Fruit fly (Drosophila melanogaster) whole organism, embryonic: Measurements from ENCODE around the gene CG5498.

ENCODE experiments used
- B-H1 ChIP-seq: fragments of 200-800 bp; sonication (Bioruptor generic); IDR thresholded peaks from 3 replicates; pipeline ENCODE4 v1.3.6; 2022; ENCODE audit warnings: missing biosample characterization, missing genetic modification characterization
- Bgb ChIP-seq: fragments of 200-800 bp; sonication (Bioruptor generic); IDR thresholded peaks from 2 replicates; pipeline ENCODE4 v1.3.6; 2022; ENCODE audit warnings: missing biosample characterization, missing genetic modification characterization; ENCODE audit not compliant: partially characterized antibody
- CG11085 ChIP-seq: fragments of 200-800 bp; sonication (Bioruptor generic); IDR thresholded peaks from 2 replicates; pipeline ENCODE4 v1.3.6; 2022; ENCODE audit warnings: missing biosample characterization, missing genetic modification characterization
- CG11093 ChIP-seq: fragments of 200-800 bp; sonication (Bioruptor generic); IDR thresholded peaks from 3 replicates; pipeline ENCODE4 v1.3.6; 2022; ENCODE audit warnings: missing biosample characterization, missing genetic modification characterization
- CG12769 ChIP-seq: fragments of 200-800 bp; sonication (Bioruptor generic); optimal IDR thresholded peaks from 2 replicates; lab custom pipeline; 2019; ENCODE audit warnings: missing biosample characterization, mild to moderate bottlenecking, missing genetic modification characterization, moderate library complexity
- CG13894 ChIP-seq: fragments of 200-800 bp; sonication (Bioruptor generic); optimal IDR thresholded peaks from 3 replicates; lab custom pipeline; 2018; ENCODE audit warnings: missing biosample characterization, mild to moderate bottlenecking, missing genetic modification characterization, moderate library complexity
- CG15479 ChIP-seq: fragments of 200-800 bp; sonication (Bioruptor generic); optimal IDR thresholded peaks from 3 replicates; lab custom pipeline; 2019; ENCODE audit warnings: missing biosample characterization, mild to moderate bottlenecking, missing genetic modification characterization, moderate library complexity
- CG15601 ChIP-seq: fragments of 200-800 bp; sonication (Bioruptor generic); optimal IDR thresholded peaks from 3 replicates; lab custom pipeline; 2019; ENCODE audit warnings: missing biosample characterization, mild to moderate bottlenecking, missing genetic modification characterization, moderate library complexity
- CG2199 ChIP-seq: fragments of 200-800 bp; sonication (Bioruptor generic); IDR thresholded peaks from 3 replicates; pipeline ENCODE4 v1.3.6; 2022; ENCODE audit warnings: missing biosample characterization, missing genetic modification characterization
- CG31224 ChIP-seq: fragments of 200-800 bp; sonication (Bioruptor generic); IDR thresholded peaks from 2 replicates; pipeline ENCODE4 v1.3.6; 2022; ENCODE audit warnings: missing biosample characterization, missing genetic modification characterization
- CG3163 ChIP-seq: fragments of 200-800 bp; sonication (Bioruptor generic); optimal IDR thresholded peaks from 3 replicates; lab custom pipeline; 2016; ENCODE audit warnings: missing biosample characterization, missing genetic modification characterization
- CG34376 ChIP-seq: fragments of 200-800 bp; sonication (Bioruptor generic); optimal IDR thresholded peaks from 2 replicates; lab custom pipeline; 2018; ENCODE audit warnings: missing biosample characterization, mild to moderate bottlenecking, missing genetic modification characterization
- CG4404 ChIP-seq: fragments of 200-800 bp; sonication (Bioruptor generic); IDR thresholded peaks from 2 replicates; pipeline ENCODE4 v1.3.6; 2022; ENCODE audit warnings: missing biosample characterization, missing genetic modification characterization
- CG4707 ChIP-seq: fragments of 200-800 bp; sonication (Bioruptor generic); optimal IDR thresholded peaks from 2 replicates; lab custom pipeline; 2018; ENCODE audit warnings: missing biosample characterization, mild to moderate bottlenecking, missing genetic modification characterization, moderate library complexity
- CG4820 ChIP-seq: fragments of 200-800 bp; sonication (Bioruptor generic); optimal IDR thresholded peaks from 3 replicates; lab custom pipeline; 2016; ENCODE audit warnings: missing biosample characterization, missing genetic modification characterization
- CG6791 ChIP-seq: fragments of 200-800 bp; sonication (Bioruptor generic); IDR thresholded peaks from 3 replicates; pipeline ENCODE4 v1.3.6; 2022; ENCODE audit warnings: missing biosample characterization, missing genetic modification characterization; ENCODE audit not compliant: partially characterized antibody
- CG7987 ChIP-seq: fragments of 200-800 bp; sonication (Bioruptor generic); optimal IDR thresholded peaks from 2 replicates; lab custom pipeline; 2018; ENCODE audit warnings: missing biosample characterization, mild to moderate bottlenecking, missing genetic modification characterization, moderate library complexity
- CG9609 ChIP-seq: fragments of 200-800 bp; sonication (Bioruptor generic); optimal IDR thresholded peaks from 3 replicates; lab custom pipeline; 2016; ENCODE audit warnings: missing biosample characterization, missing genetic modification characterization
- CG9932 ChIP-seq: fragments of 200-800 bp; sonication (Bioruptor generic); IDR thresholded peaks from 2 replicates; pipeline ENCODE4 v1.3.6; 2022; ENCODE audit warnings: missing biosample characterization, missing genetic modification characterization
- D19B ChIP-seq: fragments of 200-800 bp; sonication (Bioruptor generic); optimal IDR thresholded peaks from 2 replicates; lab custom pipeline; 2017; ENCODE audit warnings: missing biosample characterization, mild to moderate bottlenecking, missing genetic modification characterization
- Dll ChIP-seq: fragments of 200-800 bp; sonication (Bioruptor generic); IDR thresholded peaks from 4 replicates; pipeline ENCODE4 v1.3.6; 2022; ENCODE audit warnings: missing biosample characterization, missing genetic modification characterization; ENCODE audit not compliant: partially characterized antibody
- ERR ChIP-seq: fragments of 200-800 bp; sonication (Bioruptor generic); optimal IDR thresholded peaks from 2 replicates; lab custom pipeline; 2016; ENCODE audit warnings: missing biosample characterization, missing genetic modification characterization
- Ets65A ChIP-seq: fragments of 200-800 bp; sonication (Bioruptor generic); peaks from one replicate; lab custom pipeline; 2016; ENCODE audit warnings: missing biosample characterization, missing genetic modification characterization
- HLHmδ ChIP-seq: fragments of 200-800 bp; sonication (Bioruptor generic); optimal IDR thresholded peaks from 2 replicates; lab custom pipeline; 2018; ENCODE audit warnings: missing biosample characterization, mild to moderate bottlenecking, missing genetic modification characterization, moderate library complexity
- Hey ChIP-seq: fragments of 200-800 bp; sonication (Bioruptor generic); optimal IDR thresholded peaks from 3 replicates; lab custom pipeline; 2018; ENCODE audit warnings: missing biosample characterization, mild to moderate bottlenecking, missing genetic modification characterization
- HmgD ChIP-seq: fragments of 200-800 bp; sonication (Bioruptor generic); optimal IDR thresholded peaks from 3 replicates; lab custom pipeline; 2016; ENCODE audit warnings: missing biosample characterization, missing genetic modification characterization
- Jarid2 ChIP-seq: fragments of 200-800 bp; sonication (Bioruptor generic); optimal IDR thresholded peaks from 3 replicates; lab custom pipeline; 2017; ENCODE audit warnings: mild to moderate bottlenecking, missing biosample characterization, missing genetic modification reagents, missing genetic modification characterization
- Lhr ChIP-seq: fragments of 200-800 bp; sonication (Bioruptor generic); optimal IDR thresholded peaks from 3 replicates; lab custom pipeline; 2017; ENCODE audit warnings: mild to moderate bottlenecking, missing biosample characterization, missing genetic modification reagents, missing genetic modification characterization
- NK7.1 ChIP-seq: fragments of 200-800 bp; sonication (Bioruptor generic); optimal IDR thresholded peaks from 3 replicates; lab custom pipeline; 2016; ENCODE audit warnings: missing biosample characterization, missing genetic modification characterization
- Poxn ChIP-seq: fragments of 200-800 bp; sonication (Bioruptor generic); IDR thresholded peaks from 2 replicates; pipeline ENCODE4 v1.3.6; 2022; ENCODE audit warnings: missing biosample characterization, missing genetic modification characterization
- Side ChIP-seq: fragments of 200-800 bp; sonication (Bioruptor generic); optimal IDR thresholded peaks from 2 replicates; lab custom pipeline; 2016; ENCODE audit warnings: missing biosample characterization, missing genetic modification characterization
- Sox102F ChIP-seq: fragments of 200-800 bp; sonication (Bioruptor generic); optimal IDR thresholded peaks from 2 replicates; lab custom pipeline; 2018; ENCODE audit warnings: missing biosample characterization, mild to moderate bottlenecking, missing genetic modification characterization, moderate library complexity
- Xrp1 ChIP-seq: fragments of 200-800 bp; sonication (Bioruptor generic); IDR thresholded peaks from 2 replicates; pipeline ENCODE4 v1.3.6; 2022; ENCODE audit warnings: missing biosample characterization, missing genetic modification characterization
- amos ChIP-seq: fragments of 200-800 bp; sonication (Bioruptor generic); IDR thresholded peaks from 2 replicates; pipeline ENCODE4 v1.3.6; 2022; ENCODE audit warnings: missing biosample characterization, missing genetic modification characterization; ENCODE audit not compliant: partially characterized antibody
- ara ChIP-seq: fragments of 200-800 bp; sonication (Bioruptor generic); IDR thresholded peaks from 2 replicates; pipeline ENCODE4 v1.3.6; 2022; ENCODE audit warnings: missing biosample characterization, missing genetic modification characterization
- bbx ChIP-seq: fragments of 200-800 bp; sonication (Bioruptor generic); IDR thresholded peaks from 2 replicates; pipeline ENCODE4 v1.3.6; 2022; ENCODE audit warnings: missing biosample characterization, missing genetic modification characterization; ENCODE audit not compliant: partially characterized antibody
- cwo ChIP-seq: fragments of 200-800 bp; sonication (Bioruptor generic); optimal IDR thresholded peaks from 3 replicates; lab custom pipeline; 2017; ENCODE audit warnings: missing biosample characterization, missing genetic modification characterization, mild to moderate bottlenecking, moderate library complexity, missing genetic modification reagents
- dati ChIP-seq: fragments of 200-800 bp; sonication (Bioruptor generic); IDR thresholded peaks from 2 replicates; pipeline ENCODE4 v1.3.6; 2022; ENCODE audit warnings: missing biosample characterization, missing genetic modification characterization
- exex ChIP-seq: fragments of 200-800 bp; sonication (Bioruptor generic); optimal IDR thresholded peaks from 4 replicates; lab custom pipeline; 2018; ENCODE audit warnings: missing biosample characterization, mild to moderate bottlenecking, missing genetic modification characterization, moderate library complexity
- nau ChIP-seq: fragments of 200-800 bp; sonication (Bioruptor generic); optimal IDR thresholded peaks from 3 replicates; lab custom pipeline; 2017; ENCODE audit warnings: missing biosample characterization, mild to moderate bottlenecking, missing genetic modification characterization, missing genetic modification reagents
- pum ChIP-seq: fragments of 200-800 bp; sonication (Bioruptor generic); optimal IDR thresholded peaks from 2 replicates; lab custom pipeline; 2016; ENCODE audit warnings: missing biosample characterization, missing genetic modification characterization
- sd ChIP-seq: fragments of 200-800 bp; sonication (Bioruptor generic); optimal IDR thresholded peaks from 3 replicates; lab custom pipeline; 2018; ENCODE audit warnings: missing biosample characterization, mild to moderate bottlenecking, missing genetic modification characterization, moderate library complexity
- sens ChIP-seq: fragments of 200-800 bp; sonication (Bioruptor generic); peaks from one replicate; lab custom pipeline; 2016; ENCODE audit warnings: missing biosample characterization, missing genetic modification characterization
- sqz ChIP-seq: fragments of 200-800 bp; sonication (Bioruptor generic); optimal IDR thresholded peaks from 3 replicates; lab custom pipeline; 2018; ENCODE audit warnings: missing biosample characterization, mild to moderate bottlenecking, missing genetic modification characterization
- sug ChIP-seq: fragments of 200-800 bp; optimal IDR thresholded peaks from 2 replicates; lab custom pipeline; 2019; ENCODE audit warnings: missing biosample characterization, mild to moderate bottlenecking, missing genetic modification characterization, moderate library complexity
- vvl ChIP-seq: fragments of 200-800 bp; sonication (Bioruptor generic); IDR thresholded peaks from 2 replicates; pipeline ENCODE4 v1.3.6; 2022; ENCODE audit warnings: missing biosample characterization, missing genetic modification characterization
- wek ChIP-seq: fragments of 200-800 bp; sonication (Bioruptor generic); optimal IDR thresholded peaks from 3 replicates; lab custom pipeline; 2018; ENCODE audit warnings: missing biosample characterization, mild to moderate bottlenecking, missing genetic modification characterization, moderate library complexity
- wor ChIP-seq: fragments of 200-800 bp; sonication (Bioruptor generic); IDR thresholded peaks from 2 replicates; pipeline ENCODE4 v1.3.6; 2022; ENCODE audit warnings: missing biosample characterization, missing genetic modification characterization
- z ChIP-seq: fragments of 200-800 bp; sonication (Bioruptor generic); IDR thresholded peaks from 3 replicates; pipeline ENCODE4 v1.3.6; 2022; ENCODE audit warnings: missing biosample characterization, missing genetic modification characterization
- zen ChIP-seq: fragments of 200-800 bp; sonication (Bioruptor generic); optimal IDR thresholded peaks from 3 replicates; lab custom pipeline; 2018; ENCODE audit warnings: missing biosample characterization, mild to moderate bottlenecking, missing genetic modification characterization, moderate library complexity

CG5498 gene

dm6 chr3L:20366674-20367372 is 17.1 kb downstream of the CG5498 start, which contains the start of the genes Toll-9 and in:
Toll-9 (minus strand) TSS chr3L:20366724.
in (plus strand) TSS chr3L:20367198.
- TF ChIP-seq Jarid2 = peak; percentile 50
- TF ChIP-seq sd (tag; lab: Kevin White, UChicago) = peak; percentile 51
- peak; percentile 15; the same call in 1 of the 2 replicates for TF ChIP-seq amos
- peak; percentile 58; the same call in 2 of the 3 replicates for TF ChIP-seq CG6791 (GFP tag; lab: Robert Waterston, UW)
- TF ChIP-seq CG13894 (tag; lab: Kevin White, UChicago) = no peak
- TF ChIP-seq CG11093 (GFP tag; lab: Robert Waterston, UW) = no peak
- TF ChIP-seq Xrp1 = no peak
- TF ChIP-seq Sox102F (GFP tag; lab: Kevin White, UChicago) = no peak
- TF ChIP-seq sqz (GFP tag; lab: Kevin White, UChicago) = no peak
- TF ChIP-seq CG9609 (GFP tag; lab: Kevin White, UChicago) = no peak
- TF ChIP-seq B-H1 (GFP tag; lab: Robert Waterston, UW) = no peak
- TF ChIP-seq wor (GFP tag; lab: Robert Waterston, UW) = no peak
- TF ChIP-seq Ets65A = peak; percentile 27
- no peak for TF ChIP-seq Poxn (GFP tag; lab: Robert Waterston, UW)
- TF ChIP-seq ara (GFP tag; lab: Robert Waterston, UW) = no peak
- no peak for TF ChIP-seq Lhr (GFP tag; lab: Kevin White, UChicago)
- no peak for TF ChIP-seq CG7987 (GFP tag; lab: Kevin White, UChicago)
- TF ChIP-seq nau (GFP tag; lab: Kevin White, UChicago) = no peak
- TF ChIP-seq Bgb (GFP tag; lab: Robert Waterston, UW) = peak; percentile 15; the same call in 1 of the 2 replicates
- TF ChIP-seq NK7.1 (GFP tag; lab: Kevin White, UChicago) = no peak
- TF ChIP-seq CG15601 (tag; lab: Kevin White, UChicago) = no peak
- TF ChIP-seq CG3163 (GFP tag; lab: Kevin White, UChicago) = peak; percentile 71
- TF ChIP-seq pum (GFP tag; lab: Kevin White, UChicago) = no peak
- no peak for TF ChIP-seq CG2199 (GFP tag; lab: Robert Waterston, UW)
- peak; percentile 92 for TF ChIP-seq CG12769 (tag; lab: Kevin White, UChicago)
- 0 out of 2 replicates have a peak, but pooled peaks have one; percentile 10 for TF ChIP-seq vvl (GFP tag; lab: Robert Waterston, UW)
- TF ChIP-seq Dll (GFP tag; lab: Robert Waterston, UW) = 0 out of 4 replicates have a peak, but pooled peaks have one; percentile 12
- peak; percentile 98 for TF ChIP-seq z (GFP tag; lab: Robert Waterston, UW)
- peak; percentile 59 for TF ChIP-seq sens (GFP tag; lab: Kevin White, UChicago)
- peak; percentile 51 for TF ChIP-seq HLHmδ (GFP tag; lab: Kevin White, UChicago)
- TF ChIP-seq ERR (GFP tag; lab: Kevin White, UChicago) = no peak
- TF ChIP-seq CG9932 = no peak
- TF ChIP-seq wek (GFP tag; lab: Kevin White, UChicago) = no peak
- TF ChIP-seq bbx = peak; percentile 41; the same call in 1 of the 2 replicates

dm6 chr3L:20366074-20366473 is 17.8 kb downstream of the CG5498 start:
- TF ChIP-seq CG9932 (no peak), CG34376 (peak; percentile 85), HmgD (GFP tag; lab: Kevin White, UChicago) (no peak), zen (tag; lab: Kevin White, UChicago) (no peak), sug (tag; lab: Kevin White, UChicago) (peak; percentile 75), Hey (peak; percentile 64), D19B (GFP tag; lab: Kevin White, UChicago) (peak; percentile 42), CG11085 (GFP tag; lab: Robert Waterston, UW) (no peak), CG4820 (GFP tag; lab: Kevin White, UChicago) (no peak), cwo (GFP tag; lab: Kevin White, UChicago) (peak; percentile 57), CG15479 (peak; percentile 73), exex (tag; lab: Kevin White, UChicago) (peak; percentile 91), CG4707 (GFP tag; lab: Kevin White, UChicago) (no peak), dati (no peak), CG31224 (peak; percentile 72), CG4404 (GFP tag; lab: Robert Waterston, UW) (no peak), Side (no peak)
